Fruit fly (Drosophila melanogaster): ENCODE data around the gene Rab14.

DNA sequence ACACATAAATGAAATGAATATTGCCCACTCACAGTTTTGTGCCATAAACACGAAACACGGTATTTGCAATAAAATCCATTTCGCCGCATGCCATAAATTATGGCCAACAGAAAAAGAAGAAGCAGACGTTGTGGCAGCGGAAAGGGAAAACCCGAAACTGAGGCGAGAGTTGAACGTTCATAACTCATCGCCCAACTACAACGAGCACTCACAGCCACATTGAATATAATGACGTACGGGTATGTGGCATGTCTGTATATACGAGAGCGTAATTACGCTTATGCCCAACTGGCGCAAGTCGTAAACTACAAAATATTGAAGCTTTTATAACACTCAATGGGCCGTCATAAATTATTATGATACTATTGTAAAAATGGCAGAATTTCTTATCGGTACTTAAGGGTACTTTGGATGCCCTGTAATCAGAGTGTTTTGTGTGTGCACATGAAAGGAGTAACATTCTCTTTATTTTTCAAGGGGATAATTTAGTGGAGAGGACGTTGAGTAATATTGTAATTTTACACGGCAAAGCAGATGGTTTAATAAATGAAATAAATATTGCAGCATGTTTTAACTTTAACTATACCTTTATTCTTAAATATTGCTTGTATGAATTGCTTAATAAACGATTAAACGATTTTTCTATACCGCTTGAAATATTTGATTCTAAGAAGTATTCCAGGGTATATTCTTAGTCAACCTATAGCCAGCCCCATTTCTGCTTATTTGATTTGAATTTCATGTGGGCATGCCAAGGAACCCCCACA is 39.5 kb downstream of the Rab14 start:
- TF ChIP-seq psq (optimal IDR thresholded peaks at IDR 0.05) (no peak), Sin3A (optimal IDR thresholded peaks at IDR 0.05) (no peak), insv (optimal IDR thresholded peaks at IDR 0.05) (no peak), h (optimal IDR thresholded peaks at IDR 0.05) (no peak), Myc (optimal IDR thresholded peaks at IDR 0.05) (no peak)

Measured in Kc167 (cell line).